Worm (Caenorhabditis elegans) whole organism, young adult: ENCODE data around the gene Y37D8A.26.

Source experiments
- B0035.1 ChIP-seq: sonication (generic microtip); optimal IDR thresholded peaks from 2 replicates; lab custom pipeline; 2016; ENCODE audit warnings: missing genetic modification characterization, mild to moderate bottlenecking, missing compliant biosample characterization, missing genotype, missing genetic modification reagents
- C06A6.2 ChIP-seq: fragments of 200-800 bp; sonication (Bioruptor generic); conservative IDR thresholded peaks from 2 replicates; pipeline ENCODE4 v1.3.6; 2022; ENCODE audit warnings: missing genetic modification characterization, missing compliant biosample characterization
- D2030.7 ChIP-seq: fragments of 200-800 bp; sonication (Bioruptor generic); IDR thresholded peaks from 2 replicates; pipeline ENCODE4 v1.3.6; 2022; ENCODE audit warnings: missing genetic modification reagents, missing genetic modification characterization, missing compliant biosample characterization
- F33H1.4 ChIP-seq: fragments of 200-800 bp; sonication (Bioruptor generic); IDR thresholded peaks from 2 replicates; pipeline ENCODE4 v1.3.6; 2022; ENCODE audit warnings: missing genetic modification reagents, missing genetic modification characterization, missing compliant biosample characterization
- F57C9.4 ChIP-seq: sonication (generic microtip); optimal IDR thresholded peaks from 2 replicates; lab custom pipeline; 2017; ENCODE audit warnings: mild to moderate bottlenecking, missing genetic modification characterization, missing compliant biosample characterization
- K11D2.4 ChIP-seq: fragments of 200-800 bp; sonication (Bioruptor generic); IDR thresholded peaks from 2 replicates; pipeline ENCODE4 v1.3.6; 2022; ENCODE audit warnings: missing genetic modification reagents, missing genetic modification characterization, missing compliant biosample characterization
- Y67H2A.10 ChIP-seq: fragments of 200-800 bp; sonication (Bioruptor generic); conservative IDR thresholded peaks from 2 replicates; pipeline ENCODE4 v1.3.6; 2022; ENCODE audit warnings: missing genetic modification reagents, missing genetic modification characterization, missing compliant biosample characterization
- Y79H2A.3 ChIP-seq: fragments of 200-800 bp; sonication (Bioruptor generic); conservative IDR thresholded peaks from 2 replicates; pipeline ENCODE4 v1.3.6; 2022; ENCODE audit warnings: missing genetic modification reagents, missing genetic modification characterization, missing compliant biosample characterization
- ZK185.1 ChIP-seq: sonication (generic microtip); optimal IDR thresholded peaks from 2 replicates; lab custom pipeline; 2016; ENCODE audit warnings: mild to moderate bottlenecking, missing genetic modification characterization, missing compliant biosample characterization; ENCODE audit not compliant: poor library complexity, severe bottlenecking
- akir-1 ChIP-seq: fragments of 200-800 bp; sonication (Bioruptor generic); optimal IDR thresholded peaks from 2 replicates; lab custom pipeline; 2018; ENCODE audit warnings: mild to moderate bottlenecking, missing genetic modification characterization, moderate library complexity, missing compliant biosample characterization
- ama-1 ChIP-seq, 3 experiments: fragments of 150-350 bp in 1 of 3; sonication (generic microtip) in 2 of 3; optimal IDR thresholded peaks; 2 replicates each; lab custom pipeline; 2014 to 2018; ENCODE audit warnings: missing biosample characterization in 2 of 3, missing genetic modification characterization in 2 of 3, missing genetic modification reagents in 2 of 3
- aptf-2 ChIP-seq: fragments of 200-800 bp; sonication (Bioruptor generic); conservative IDR thresholded peaks from 2 replicates; pipeline ENCODE4 v1.3.6; 2022; ENCODE audit warnings: missing genetic modification reagents, missing genetic modification characterization, missing compliant biosample characterization
- atf-7 ChIP-seq: sonication (generic microtip); optimal IDR thresholded peaks from 2 replicates; lab custom pipeline; 2017; ENCODE audit warnings: mild to moderate bottlenecking, missing genetic modification characterization, missing compliant biosample characterization
- athp-1 ChIP-seq: sonication (generic microtip); optimal IDR thresholded peaks from 2 replicates; lab custom pipeline; 2017; ENCODE audit warnings: mild to moderate bottlenecking, missing genetic modification characterization, missing compliant biosample characterization
- attf-3 ChIP-seq: fragments of 200-800 bp; sonication (Bioruptor generic); conservative IDR thresholded peaks from 2 replicates; pipeline ENCODE4 v1.3.6; 2022; ENCODE audit warnings: missing genetic modification reagents, missing genetic modification characterization, missing compliant biosample characterization
- cebp-1 ChIP-seq, 2 experiments: fragments of 200-800 bp in 1 of 2; sonication (Bioruptor generic) in 1 of 2; sonication (generic microtip) in 1 of 2; IDR thresholded peaks in 1 of 2; optimal IDR thresholded peaks in 1 of 2; 2 replicates each; pipeline versions ENCODE4 v1.3.6 to Lab custom; 2017 to 2022; ENCODE audit warnings: missing compliant biosample characterization in 2 of 2, missing genetic modification characterization in 2 of 2, mild to moderate bottlenecking in 1 of 2, missing genetic modification reagents in 1 of 2, moderate library complexity in 1 of 2
- ceh-27 ChIP-seq: fragments of 200-800 bp; sonication (Bioruptor generic); optimal IDR thresholded peaks from 2 replicates; lab custom pipeline; 2018; ENCODE audit warnings: mild to moderate bottlenecking, missing genetic modification characterization, moderate library complexity, missing compliant biosample characterization
- chd-7 ChIP-seq: sonication (generic microtip); optimal IDR thresholded peaks from 2 replicates; lab custom pipeline; 2016; ENCODE audit warnings: mild to moderate bottlenecking, missing genetic modification characterization, moderate library complexity, missing compliant biosample characterization
- egl-44 ChIP-seq: fragments of 200-800 bp; sonication (Bioruptor generic); IDR thresholded peaks from 2 replicates; pipeline ENCODE4 v1.3.6; 2022; ENCODE audit warnings: missing genetic modification reagents, missing genetic modification characterization, missing compliant biosample characterization
- hmg-1.2 ChIP-seq: fragments of 200-800 bp; sonication (Bioruptor generic); IDR thresholded peaks from 2 replicates; pipeline ENCODE4 v1.3.6; 2022; ENCODE audit warnings: missing genetic modification reagents, missing genetic modification characterization, missing compliant biosample characterization
- hmg-20 ChIP-seq: fragments of 200-800 bp; sonication (Bioruptor generic); IDR thresholded peaks from 2 replicates; pipeline ENCODE4 v1.3.6; 2022; ENCODE audit warnings: missing genetic modification reagents, missing genetic modification characterization, missing compliant biosample characterization
- lag-1 ChIP-seq: fragments of 200-800 bp; sonication (Bioruptor generic); IDR thresholded peaks from 2 replicates; pipeline ENCODE4 v1.3.6; 2022; ENCODE audit warnings: missing genetic modification reagents, missing genetic modification characterization, missing compliant biosample characterization
- lin-26 ChIP-seq: fragments of 200-800 bp; sonication (Bioruptor generic); IDR thresholded peaks from 2 replicates; pipeline ENCODE4 v1.3.6; 2022; ENCODE audit warnings: missing genetic modification reagents, missing genetic modification characterization, missing compliant biosample characterization
- lin-40 ChIP-seq: sonication (generic microtip); optimal IDR thresholded peaks from 2 replicates; lab custom pipeline; 2016; ENCODE audit warnings: missing genetic modification characterization, mild to moderate bottlenecking, missing compliant biosample characterization, missing genotype, missing genetic modification reagents
- madf-10 ChIP-seq: sonication (generic microtip); optimal IDR thresholded peaks from 2 replicates; lab custom pipeline; 2016; ENCODE audit warnings: mild to moderate bottlenecking, missing genetic modification characterization, missing compliant biosample characterization
- madf-3 ChIP-seq: fragments of 200-800 bp; sonication (Bioruptor generic); IDR thresholded peaks from 2 replicates; pipeline ENCODE4 v1.3.6; 2022; ENCODE audit warnings: missing genetic modification reagents, missing genetic modification characterization, missing compliant biosample characterization
- mes-4 ChIP-seq: sonication (generic microtip); optimal IDR thresholded peaks from 2 replicates; lab custom pipeline; 2016; ENCODE audit warnings: missing genotype, missing genetic modification characterization, missing compliant biosample characterization
- mxl-1 ChIP-seq: sonication (generic microtip); optimal IDR thresholded peaks from 2 replicates; lab custom pipeline; 2016; ENCODE audit warnings: missing genetic modification characterization, missing compliant biosample characterization
- nfya-1 ChIP-seq: sonication (generic microtip); optimal IDR thresholded peaks from 2 replicates; lab custom pipeline; 2017; ENCODE audit warnings: antibody characterized with exemption, missing compliant biosample characterization, missing genetic modification characterization, borderline replicate concordance; ENCODE audit not compliant: insufficient read depth
- nhr-179 ChIP-seq: sonication (generic microtip); optimal IDR thresholded peaks from 2 replicates; lab custom pipeline; 2016; ENCODE audit warnings: mild to moderate bottlenecking, missing genetic modification characterization, missing compliant biosample characterization
- nhr-90 ChIP-seq: sonication (generic microtip); optimal IDR thresholded peaks from 2 replicates; lab custom pipeline; 2016; ENCODE audit warnings: missing genotype, mild to moderate bottlenecking, missing genetic modification characterization, missing compliant biosample characterization
- pha-4 ChIP-seq: fragments of 150-350 bp; sonication (generic microtip); optimal IDR thresholded peaks from 2 replicates; lab custom pipeline; 2014; ENCODE audit warnings: missing biosample characterization, missing genetic modification reagents, missing genetic modification characterization
- rpc-1 ChIP-seq, 2 experiments: fragments of 150-350 bp in 1 of 2; sonication (generic microtip) in 1 of 2; optimal IDR thresholded peaks; 2 replicates each; lab custom pipeline; 2014 to 2018; ENCODE audit warnings: missing biosample characterization in 1 of 2, missing genetic modification characterization in 1 of 2, missing genetic modification reagents in 1 of 2, missing genotype in 1 of 2
- sea-2 ChIP-seq: fragments of 200-800 bp; sonication (Bioruptor generic); IDR thresholded peaks from 2 replicates; pipeline ENCODE4 v1.3.6; 2022; ENCODE audit warnings: missing genetic modification characterization, missing compliant biosample characterization
- snpc-3.4 ChIP-seq: sonication (generic microtip); optimal IDR thresholded peaks from 2 replicates; lab custom pipeline; 2017; ENCODE audit warnings: missing genetic modification characterization, mild to moderate bottlenecking, missing compliant biosample characterization, antibody characterized with exemption, moderate library complexity, missing genotype, missing genetic modification reagents
- zim-3 ChIP-seq: sonication (generic microtip); optimal IDR thresholded peaks from 2 replicates; lab custom pipeline; 2017; ENCODE audit warnings: mild to moderate bottlenecking, missing genetic modification characterization, moderate library complexity, missing compliant biosample characterization
- ztf-18 ChIP-seq: sonication (generic microtip); optimal IDR thresholded peaks from 2 replicates; lab custom pipeline; 2016; ENCODE audit warnings: missing genotype, mild to moderate bottlenecking, missing genetic modification characterization, missing compliant biosample characterization
- ztf-22 ChIP-seq: fragments of 200-800 bp; sonication (Bioruptor generic); optimal IDR thresholded peaks from 2 replicates; lab custom pipeline; 2018; ENCODE audit warnings: mild to moderate bottlenecking, missing genetic modification characterization, moderate library complexity, missing compliant biosample characterization
- ztf-3 ChIP-seq: fragments of 200-800 bp; sonication (Bioruptor generic); optimal IDR thresholded peaks from 2 replicates; lab custom pipeline; 2018; ENCODE audit warnings: mild to moderate bottlenecking, missing genetic modification characterization, missing compliant biosample characterization

The Y37D8A.26 gene

ce11 chrIII:12904052-12904451 lies 47.5 kb upstream of the Y37D8A.26 start:
- TF ChIP-seq ztf-18 (tag; lab: Kevin White, UChicago) = no peak
- TF ChIP-seq mxl-1 (tag; lab: Kevin White, UChicago) = no peak
- no peak for TF ChIP-seq ZK185.1 (tag; lab: Kevin White, UChicago)
- no peak for TF ChIP-seq akir-1
- TF ChIP-seq lin-26 = no peak
- no peak for TF ChIP-seq ceh-27 (GFP tag; lab: Kevin White, UChicago)
- TF ChIP-seq zim-3 = no peak
- no peak for TF ChIP-seq nhr-179
- no peak for TF ChIP-seq lin-40
- TF ChIP-seq nfya-1 (tag; lab: Kevin White, UChicago) = no peak
- TF ChIP-seq lag-1 (GFP tag; lab: Robert Waterston, UW) = no peak
- TF ChIP-seq mes-4 = no peak
- TF ChIP-seq Y79H2A.3 (GFP tag; lab: Robert Waterston, UW) = no peak

ce11 chrIII:12894207-12894606 lies 37.7 kb upstream of the Y37D8A.26 start:
- no peak for TF ChIP-seq B0035.1 (tag; lab: Kevin White, UChicago)
- no peak for TF ChIP-seq hmg-20
- TF ChIP-seq chd-7 = no peak
- no peak for TF ChIP-seq F33H1.4 (GFP tag; lab: Robert Waterston, UW)
- no peak for TF ChIP-seq madf-10
- no peak for TF ChIP-seq aptf-2 (GFP tag; lab: Robert Waterston, UW)
- no peak for TF ChIP-seq ztf-3 (GFP tag; lab: Kevin White, UChicago)
- TF ChIP-seq nfya-1 (tag; lab: Kevin White, UChicago) = no peak
- no peak for TF ChIP-seq C06A6.2 (GFP tag; lab: Robert Waterston, UW)
- TF ChIP-seq nhr-90 (tag; lab: Kevin White, UChicago) = no peak
- no peak for TF ChIP-seq ceh-27 (GFP tag; lab: Kevin White, UChicago)

DNA sequence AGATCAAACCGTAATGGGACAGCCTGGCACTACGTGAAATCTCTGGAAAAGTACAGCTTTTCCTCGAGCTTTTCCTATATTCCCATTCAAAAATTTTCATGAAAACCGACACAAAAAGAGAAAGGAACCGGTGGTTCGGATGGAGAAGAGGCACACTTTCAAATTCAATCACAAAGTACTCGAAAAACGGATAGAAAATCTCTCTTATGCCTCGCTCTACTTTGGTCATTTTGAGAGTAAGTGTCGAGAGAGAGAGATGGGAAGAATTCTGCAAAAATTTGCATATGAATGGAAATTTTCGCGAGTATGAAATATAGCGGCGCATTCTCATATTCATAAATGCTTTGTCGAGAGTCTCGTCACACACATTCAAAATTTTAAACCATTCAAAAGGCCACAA lies 36.2 kb upstream of the Y37D8A.26 start:
- TF ChIP-seq C06A6.2 (GFP tag; lab: Robert Waterston, UW) (no peak), attf-3 (GFP tag; lab: Robert Waterston, UW) (no peak), rpc-1 (optimal IDR thresholded peaks at IDR 0.05; lab: Kevin White, UChicago) (no peak), rpc-1 (tag; optimal IDR thresholded peaks at IDR 0.05; lab: Kevin White, UChicago) (no peak), pha-4 (tag; lab: Kevin White, UChicago) (no peak), ama-1 (optimal IDR thresholded peaks at IDR 0.05; lab: Kevin White, UChicago) (no peak), ama-1 (GFP tag; optimal IDR thresholded peaks at IDR 0.05; lab: Kevin White, UChicago) (no peak), egl-44 (GFP tag; lab: Robert Waterston, UW) (no peak), cebp-1 (GFP tag; IDR thresholded peaks at IDR 0.05; lab: Robert Waterston, UW) (no peak), cebp-1 (tag; optimal IDR thresholded peaks at IDR 0.05; lab: Kevin White, UChicago) (no peak), sea-2 (GFP tag; lab: Robert Waterston, UW) (no peak), Y67H2A.10 (GFP tag; lab: Robert Waterston, UW) (no peak), madf-3 (GFP tag; lab: Robert Waterston, UW) (no peak), ztf-22 (no peak)
- TF ChIP-seq, all 124 proteins: peak for 0

DNA sequence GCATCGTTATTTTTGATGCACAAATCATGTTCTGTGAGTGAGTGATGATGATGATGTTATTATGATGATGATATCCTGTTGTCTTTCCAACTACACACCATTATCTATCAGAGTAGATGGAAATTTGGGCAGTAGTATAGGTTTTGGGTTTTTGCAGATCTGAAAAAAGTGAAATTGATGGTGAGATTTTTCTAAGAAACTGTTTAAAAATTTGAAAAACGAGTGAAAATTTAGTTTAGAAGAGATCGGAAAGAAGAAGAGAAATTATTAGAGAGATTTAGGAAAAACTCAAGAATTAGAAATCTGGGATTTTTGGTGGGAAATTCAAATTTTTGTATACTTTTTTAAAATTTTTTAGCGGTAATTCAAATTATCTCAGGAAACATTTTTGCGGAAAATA lies 35.1 kb upstream of the Y37D8A.26 start, which contains the start of the genes Y37D8A.29 and unc-71:
Gene Y37D8A.29 (minus strand): TSS at position 101 of the 400 bp plus-strand sequence.
Gene unc-71 (minus strand): TSS at position 159 of the 400 bp plus-strand sequence.
- no peak for TF ChIP-seq chd-7
- no peak for TF ChIP-seq ztf-22
- no peak for TF ChIP-seq athp-1
- no peak for TF ChIP-seq F57C9.4 (tag; lab: Kevin White, UChicago)
- TF ChIP-seq D2030.7 (GFP tag; lab: Robert Waterston, UW) = no peak
- no peak for TF ChIP-seq atf-7 (tag; lab: Kevin White, UChicago)
- no peak for TF ChIP-seq zim-3
- TF ChIP-seq hmg-1.2 (GFP tag; lab: Robert Waterston, UW) = no peak
- TF ChIP-seq K11D2.4 (GFP tag; lab: Robert Waterston, UW) = no peak
- TF ChIP-seq snpc-3.4 (tag; lab: Kevin White, UChicago) = no peak
- no peak for TF ChIP-seq madf-10
